Worm (Caenorhabditis elegans) whole organism, early embryonic: ENCODE data around the gene C12D5.10.

ENCODE experiments used
- F13C5.2 ChIP-seq: sonication (generic microtip); optimal IDR thresholded peaks from 2 replicates; lab custom pipeline; 2017; ENCODE audit warnings: mild to moderate bottlenecking, missing genetic modification characterization, inconsistent platforms, missing compliant biosample characterization
- ama-1 ChIP-seq: fragments of 150-350 bp; optimal IDR thresholded peaks from 2 replicates; lab custom pipeline; 2014
- ceh-13 ChIP-seq: fragments of 200-800 bp; sonication (Bioruptor generic); optimal IDR thresholded peaks from 2 replicates; lab custom pipeline; 2018; ENCODE audit warnings: mild to moderate bottlenecking, missing genetic modification characterization, missing compliant biosample characterization
- ceh-36 ChIP-seq: sonication (generic microtip); optimal IDR thresholded peaks from 2 replicates; lab custom pipeline; 2016; ENCODE audit warnings: missing genetic modification characterization, inconsistent platforms, missing compliant biosample characterization
- ets-7 ChIP-seq: sonication (generic microtip); optimal IDR thresholded peaks from 2 replicates; lab custom pipeline; 2016; ENCODE audit warnings: missing genotype, missing genetic modification characterization, missing compliant biosample characterization
- hnd-1 ChIP-seq: sonication (generic microtip); optimal IDR thresholded peaks from 2 replicates; lab custom pipeline; 2016; ENCODE audit warnings: missing genetic modification characterization, missing compliant biosample characterization
- scrt-1 ChIP-seq: fragments of 200-800 bp; sonication (Bioruptor generic); IDR thresholded peaks from 2 replicates; pipeline ENCODE4 v1.3.6; 2022; ENCODE audit warnings: missing genetic modification characterization, missing compliant biosample characterization

DNA sequence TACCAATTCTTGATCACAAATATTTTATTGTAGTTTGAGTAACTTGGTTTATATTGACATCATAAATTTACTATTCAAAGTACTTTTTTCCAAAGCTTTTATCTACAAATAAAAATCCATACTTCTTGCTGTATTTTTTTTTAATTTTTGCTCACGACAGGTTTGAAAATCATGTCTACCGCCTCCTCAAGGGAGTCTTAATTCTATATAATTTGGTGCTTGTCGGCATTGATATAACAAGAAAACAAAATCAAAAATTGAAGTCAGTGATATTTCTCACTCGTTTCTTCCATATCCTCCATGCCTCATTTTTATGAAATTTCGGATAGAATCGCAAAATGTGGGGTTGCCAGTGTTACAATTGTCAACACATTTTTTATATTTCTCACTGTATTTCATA is 47.8 kb downstream of the C12D5.10 start, which contains the start of gene str-47:
- TF ChIP-seq hnd-1 (tag; lab: Kevin White, UChicago) = no peak
- no peak for TF ChIP-seq ama-1 (lab: Kevin White, UChicago)
- TF ChIP-seq F13C5.2 = no peak
- no peak for TF ChIP-seq scrt-1
- no peak for TF ChIP-seq ceh-13 (GFP tag; lab: Kevin White, UChicago)
- no peak for TF ChIP-seq ceh-36 (tag; lab: Kevin White, UChicago)
- TF ChIP-seq ets-7 (tag; lab: Kevin White, UChicago) = no peak
